Fruit fly (Drosophila melanogaster): ENCODE measurements around the gene MnM.

DNA sequence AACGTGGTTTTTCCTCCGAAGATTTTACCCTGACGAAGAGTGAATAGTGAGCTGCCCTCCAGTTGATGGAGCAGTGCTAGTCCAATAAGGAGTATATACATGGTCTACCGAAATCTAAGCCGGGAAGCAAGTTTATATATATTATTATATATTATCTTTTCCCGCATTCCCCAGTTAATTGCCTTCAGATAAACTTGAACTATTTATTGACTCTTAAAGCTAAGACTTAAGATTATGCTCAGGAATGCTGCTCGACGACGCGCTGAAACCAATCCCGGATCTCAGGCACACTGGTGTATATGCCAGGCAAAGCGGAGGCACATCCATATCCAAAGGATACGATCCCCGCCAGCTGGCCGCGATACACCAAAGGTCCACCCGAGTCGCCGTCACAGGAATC lies 27.0 kb upstream of the MnM start, which contains the start of gene CG32277:
- no peak for TF ChIP-seq Hr78 (GFP tag; optimal IDR thresholded peaks at IDR 0.05)
- TF ChIP-seq Abd-B (GFP tag; optimal IDR thresholded peaks at IDR 0.05): no peak
